Worm (Caenorhabditis elegans) whole organism, mixed stage, embryonic: Measurements from ENCODE around the gene gars-1.

Experiments used
- elt-3 ChIP-seq: fragments of 150-350 bp; optimal IDR thresholded peaks from 2 replicates; lab custom pipeline; 2014; ENCODE audit warnings: missing biosample characterization, missing genetic modification characterization
- flh-1 ChIP-seq: fragments of 200-800 bp; sonication (Bioruptor generic); optimal IDR thresholded peaks from 2 replicates; lab custom pipeline; 2018; ENCODE audit warnings: mild to moderate bottlenecking, missing genetic modification characterization, moderate library complexity, missing compliant biosample characterization
- nhr-12 ChIP-seq: fragments of 150-350 bp; optimal IDR thresholded peaks from 2 replicates; lab custom pipeline; 2014; ENCODE audit warnings: missing biosample characterization, missing genetic modification characterization
- nhr-237 ChIP-seq: fragments of 150-350 bp; optimal IDR thresholded peaks from 2 replicates; lab custom pipeline; 2014; ENCODE audit warnings: missing biosample characterization, missing genetic modification characterization
- nhr-28 ChIP-seq: fragments of 150-350 bp; optimal IDR thresholded peaks from 2 replicates; lab custom pipeline; 2014; ENCODE audit warnings: missing biosample characterization, missing genetic modification characterization
- snpc-4 ChIP-seq: fragments of 150-350 bp; optimal IDR thresholded peaks from 2 replicates; lab custom pipeline; 2014; ENCODE audit warnings: missing biosample characterization, missing genetic modification characterization
- sptf-1 ChIP-seq: sonication (generic microtip); optimal IDR thresholded peaks from 2 replicates; lab custom pipeline; 2017; ENCODE audit warnings: mild to moderate bottlenecking, missing genetic modification characterization, moderate library complexity, missing compliant biosample characterization
- tbx-8 ChIP-seq: fragments of 200-800 bp; sonication (Bioruptor generic); optimal IDR thresholded peaks from 2 replicates; lab custom pipeline; 2018; ENCODE audit warnings: mild to moderate bottlenecking, missing genetic modification characterization, moderate library complexity, missing compliant biosample characterization
- unc-39 ChIP-seq: fragments of 150-350 bp; optimal IDR thresholded peaks from 2 replicates; lab custom pipeline; 2014; ENCODE audit warnings: missing biosample characterization, missing genetic modification characterization
- unc-62 ChIP-seq: fragments of 150-350 bp; optimal IDR thresholded peaks from 2 replicates; lab custom pipeline; 2014; ENCODE audit warnings: missing biosample characterization, missing genetic modification reagents, missing genetic modification characterization

DNA sequence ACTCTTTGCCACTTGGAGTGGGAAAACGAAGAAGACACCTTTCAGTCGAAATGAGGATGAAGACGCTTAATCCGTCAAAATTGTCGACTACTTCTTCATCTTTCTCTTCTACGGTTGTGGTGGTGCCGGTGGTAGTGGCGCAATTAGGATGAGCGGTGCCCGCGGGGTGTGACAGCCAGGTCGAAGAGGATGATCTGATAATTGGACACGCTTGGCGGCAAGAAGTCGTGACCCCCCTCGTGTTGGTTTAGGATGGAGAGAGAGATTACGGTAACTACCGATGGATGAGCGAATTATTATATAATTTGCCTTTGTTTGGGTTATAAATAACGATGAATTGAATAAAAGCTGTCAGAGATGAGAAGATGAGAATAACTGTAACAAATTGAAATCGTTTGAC lies 36.4 kb downstream of the gars-1 start:
- TF ChIP-seq nhr-237: no peak
- no peak for TF ChIP-seq flh-1 (GFP tag; lab: Kevin White, UChicago)
- TF ChIP-seq unc-62 (GFP tag; lab: Kevin White, UChicago): no peak
- TF ChIP-seq nhr-28: no peak
- no peak for TF ChIP-seq nhr-12 (tag; lab: Kevin White, UChicago)
- no peak for TF ChIP-seq elt-3 (tag; lab: Kevin White, UChicago)
- no peak for TF ChIP-seq unc-39
- no peak for TF ChIP-seq sptf-1 (tag; lab: Kevin White, UChicago)
- TF ChIP-seq tbx-8: no peak
- TF ChIP-seq snpc-4 (tag; lab: Kevin White, UChicago): no peak
